Worm (Caenorhabditis elegans): ENCODE measurements around the gene str-16.

DNA sequence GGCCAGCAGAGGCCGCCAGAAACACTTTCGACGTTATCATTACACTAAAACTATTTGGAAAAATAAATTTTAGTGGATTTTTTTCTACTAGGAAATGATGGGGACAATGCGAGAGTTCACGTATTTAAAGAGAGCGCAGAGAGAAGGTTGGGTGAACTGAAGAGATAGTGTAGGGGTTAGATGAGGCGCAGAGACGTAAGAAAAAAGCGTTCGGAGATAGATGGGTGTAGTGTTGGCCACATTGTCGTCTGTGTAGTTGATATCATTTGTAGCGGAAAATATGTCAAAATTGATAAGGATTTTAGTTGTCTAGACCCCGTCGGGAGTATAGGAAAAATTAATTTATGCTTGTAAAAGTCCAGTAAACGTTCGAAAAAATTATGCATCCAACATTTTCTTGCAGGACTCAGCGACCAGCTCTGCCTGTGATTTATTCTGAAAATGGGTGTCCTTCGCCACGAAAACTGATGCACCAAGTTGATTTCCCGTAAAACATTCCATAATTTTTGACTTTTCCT, 43.5 kb upstream of the str-16 start, which contains the start of the genes Y73C8B.3 and Y73C8B.9:
- TF ChIP-seq mdl-1 (tag; optimal IDR thresholded peaks at IDR 0.05) (no peak), lin-38 (GFP tag; IDR thresholded peaks at IDR 0.05) (no peak; the same call in 1 of the 2 replicates), mes-2 (tag; optimal IDR thresholded peaks at IDR 0.05; ENCODE audit: poor library complexity, severe bottlenecking) (peak; percentile 39), aly-2 (tag; optimal IDR thresholded peaks at IDR 0.05) (no peak), R02D3.7 (tag; optimal IDR thresholded peaks at IDR 0.05) (no peak), unc-62 (GFP tag; optimal IDR thresholded peaks at IDR 0.05 in 1 of 2) (peak in 1 of 2 experiments; percentile 83), unc-62 (tag; optimal IDR thresholded peaks at IDR 0.05) (no peak), nhr-28 (tag; optimal IDR thresholded peaks at IDR 0.05) (peak; percentile 100)

Data from whole organism, L4 larva.